Fruit fly (Drosophila melanogaster): ENCODE measurements around the gene mira.

Gene mira

dm6 chr3R:19908863-19909343 lies 26.0 kb downstream of the mira start (continued):
- TF ChIP-seq da (GFP tag; optimal IDR thresholded peaks at IDR 0.05), result peak; percentile 58
- TF ChIP-seq cas (GFP tag; IDR thresholded peaks at IDR 0.05), result peak; percentile 67; the same call in 1 of the 2 replicates
- no peak for TF ChIP-seq MESR4 (GFP tag; optimal IDR thresholded peaks at IDR 0.05)
- TF ChIP-seq tll (GFP tag; optimal IDR thresholded peaks at IDR 0.05), result no peak
- no peak for TF ChIP-seq BEAF-32 (GFP tag; optimal IDR thresholded peaks at IDR 0.05)
- TF ChIP-seq stwl (tag; optimal IDR thresholded peaks at IDR 0.05), result no peak
- peak; percentile 39; the same call in 1 of the 2 replicates for TF ChIP-seq CG9215 (GFP tag; IDR thresholded peaks at IDR 0.05)
- TF ChIP-seq zf30C (GFP tag; optimal IDR thresholded peaks at IDR 0.05), result no peak
- TF ChIP-seq Mad (GFP tag; optimal IDR thresholded peaks at IDR 0.05), result peak; percentile 80
- peak; percentile 69 for TF ChIP-seq Oaz (GFP tag; IDR thresholded peaks at IDR 0.05)
- peak; percentile 71 for TF ChIP-seq MTF-1 (GFP tag; optimal IDR thresholded peaks at IDR 0.05; ENCODE audit: borderline replicate concordance)
- no peak for TF ChIP-seq CG34224 (GFP tag; IDR thresholded peaks at IDR 0.05; ENCODE audit: partially characterized antibody)
- TF ChIP-seq ro (GFP tag; IDR thresholded peaks at IDR 0.05), result peak; percentile 69
- no peak for TF ChIP-seq CG7745 (tag; optimal IDR thresholded peaks at IDR 0.05)
- no peak for TF ChIP-seq insv (GFP tag; optimal IDR thresholded peaks at IDR 0.05)
- no peak; the same call in 1 of the 2 replicates for TF ChIP-seq gt (GFP tag; IDR thresholded peaks at IDR 0.05)
- TF ChIP-seq crc (GFP tag; optimal IDR thresholded peaks at IDR 0.05), result peak; percentile 64
- peak; percentile 66 for TF ChIP-seq CG5245 (GFP tag; optimal IDR thresholded peaks at IDR 0.05)
- TF ChIP-seq CG3726 (GFP tag; IDR thresholded peaks at IDR 0.05), result 0 out of 3 replicates have a peak, but pooled peaks have one; percentile 49
- TF ChIP-seq CG3847 (GFP tag; IDR thresholded peaks at IDR 0.05), result peak; percentile 78
- TF ChIP-seq mld (GFP tag; IDR thresholded peaks at IDR 0.05; ENCODE audit: partially characterized antibody), result no peak
- TF ChIP-seq D (optimal IDR thresholded peaks at IDR 0.05), result no peak
- TF ChIP-seq D (GFP tag; optimal IDR thresholded peaks at IDR 0.05), result peak; percentile 67
- peak; percentile 82 for TF ChIP-seq ara (GFP tag; IDR thresholded peaks at IDR 0.05)
- peak; percentile 58; the same call in 1 of the 2 replicates for TF ChIP-seq Gsc (GFP tag; IDR thresholded peaks at IDR 0.05)
- TF ChIP-seq mam (GFP tag; optimal IDR thresholded peaks at IDR 0.05), result peak; percentile 89
- peak; percentile 70 for TF ChIP-seq D19A (tag; optimal IDR thresholded peaks at IDR 0.05)
- peak; percentile 74 for TF ChIP-seq CG4707 (GFP tag; optimal IDR thresholded peaks at IDR 0.05)
- TF ChIP-seq emc (GFP tag; optimal IDR thresholded peaks at IDR 0.05), result peak; percentile 34
- no peak; the same call in 2 of the 3 replicates for TF ChIP-seq z (GFP tag; IDR thresholded peaks at IDR 0.05)
- peak; percentile 78 for TF ChIP-seq wor (GFP tag; IDR thresholded peaks at IDR 0.05)

- TF ChIP-seq CG18619 (GFP tag; optimal IDR thresholded peaks at IDR 0.05) (peak; percentile 78), CG1602 (GFP tag; optimal IDR thresholded peaks at IDR 0.05) (peak; percentile 70), kay (GFP tag; optimal IDR thresholded peaks at IDR 0.05) (peak; percentile 40), CG2875 (GFP tag; optimal IDR thresholded peaks at IDR 0.05) (peak; percentile 50), lilli (GFP tag; optimal IDR thresholded peaks at IDR 0.05) (peak; percentile 91), CG31365 (tag; optimal IDR thresholded peaks at IDR 0.05) (peak; percentile 18), Hey (tag; optimal IDR thresholded peaks at IDR 0.05) (peak; percentile 37), CG13894 (tag; optimal IDR thresholded peaks at IDR 0.05) (peak; percentile 33), CG10431 (GFP tag; optimal IDR thresholded peaks at IDR 0.05) (no peak), zen2 (GFP tag; IDR thresholded peaks at IDR 0.05; ENCODE audit: partially characterized antibody) (no peak), abd-A (tag; optimal IDR thresholded peaks at IDR 0.05) (peak; percentile 58), CG14441 (GFP tag; IDR thresholded peaks at IDR 0.05) (peak; percentile 87), slou (GFP tag; optimal IDR thresholded peaks at IDR 0.05) (no peak), Aef1 (GFP tag; IDR thresholded peaks at IDR 0.05) (peak; percentile 83), Ptx1 (GFP tag; IDR thresholded peaks at IDR 0.05) (peak; percentile 90), kah (GFP tag; optimal IDR thresholded peaks at IDR 0.05) (peak; percentile 15), NK7.1 (GFP tag; optimal IDR thresholded peaks at IDR 0.05) (peak; percentile 63), CG4282 (GFP tag; optimal IDR thresholded peaks at IDR 0.05) (peak; percentile 69), CG15479 (GFP tag; optimal IDR thresholded peaks at IDR 0.05) (no peak), CG9609 (GFP tag; optimal IDR thresholded peaks at IDR 0.05) (peak; percentile 79), CG12219 (GFP tag; optimal IDR thresholded peaks at IDR 0.05) (peak; percentile 78)
Measured at dm6 chr3R:19905932-19906439, 28.9 kb downstream of the mira start.
